Worm (Caenorhabditis elegans): Measurements from ENCODE around the gene srab-24.

ce11 chrIV:14244357-14244756, 5.7 kb downstream of the srab-24 start, which contains the start of gene Y64G10A.2:
- TF ChIP-seq zag-1 (tag; optimal IDR thresholded peaks at IDR 0.05) (no peak), blmp-1 (tag; optimal IDR thresholded peaks at IDR 0.05) (no peak)
